Fruit fly (Drosophila melanogaster) whole organism, embryonic: ENCODE results near the gene CG31467.
A peak's percentile ranks its signal among the peaks of the same experiment; 100 is the strongest.

Source experiments
- CG12071 ChIP-seq: fragments of 200-800 bp; sonication (Bioruptor generic); optimal IDR thresholded peaks from 3 replicates; lab custom pipeline; 2018; ENCODE audit warnings: missing biosample characterization, mild to moderate bottlenecking, missing genetic modification characterization
- CG12391 ChIP-seq: fragments of 200-800 bp; sonication (Bioruptor generic); optimal IDR thresholded peaks from 3 replicates; lab custom pipeline; 2018; ENCODE audit warnings: missing biosample characterization, mild to moderate bottlenecking, missing genetic modification characterization, moderate library complexity
- CG13287 ChIP-seq: fragments of 200-800 bp; sonication (Bioruptor generic); IDR thresholded peaks from 2 replicates; pipeline ENCODE4 v1.3.6; 2022; ENCODE audit warnings: missing biosample characterization, missing genetic modification characterization; ENCODE audit not compliant: partially characterized antibody
- CG14014 ChIP-seq: fragments of 200-800 bp; sonication (Bioruptor generic); IDR thresholded peaks from 2 replicates; pipeline ENCODE4 v1.3.6; 2022; ENCODE audit warnings: missing biosample characterization, missing genetic modification characterization
- CG14050 ChIP-seq: fragments of 200-800 bp; sonication (Bioruptor generic); IDR thresholded peaks from 3 replicates; pipeline ENCODE4 v1.3.6; 2022; ENCODE audit warnings: missing biosample characterization, missing genetic modification characterization
- CG16813 ChIP-seq: fragments of 200-800 bp; sonication (Bioruptor generic); IDR thresholded peaks from 3 replicates; pipeline ENCODE4 v1.3.6; 2022; ENCODE audit warnings: missing biosample characterization, missing genetic modification characterization; ENCODE audit not compliant: partially characterized antibody
- CG17186 ChIP-seq: fragments of 200-800 bp; sonication (Bioruptor generic); optimal IDR thresholded peaks from 3 replicates; lab custom pipeline; 2017; ENCODE audit warnings: missing biosample characterization, missing genetic modification reagents, missing genetic modification characterization
- CG17829 ChIP-seq: fragments of 200-800 bp; optimal IDR thresholded peaks from 2 replicates; lab custom pipeline; 2019; ENCODE audit warnings: missing biosample characterization, mild to moderate bottlenecking, missing genetic modification characterization, moderate library complexity
- CG17912 ChIP-seq: fragments of 200-800 bp; sonication (Bioruptor generic); optimal IDR thresholded peaks from 2 replicates; lab custom pipeline; 2018; ENCODE audit warnings: missing biosample characterization, mild to moderate bottlenecking, missing genetic modification characterization
- CG2129 ChIP-seq: fragments of 200-800 bp; sonication (Bioruptor generic); IDR thresholded peaks from 2 replicates; pipeline ENCODE4 v1.3.6; 2022; ENCODE audit warnings: missing biosample characterization, missing genetic modification characterization; ENCODE audit not compliant: partially characterized antibody
- CG30403 ChIP-seq: fragments of 200-800 bp; sonication (Bioruptor generic); optimal IDR thresholded peaks from 3 replicates; lab custom pipeline; 2016; ENCODE audit warnings: missing biosample characterization, missing genetic modification characterization
- CG33557 ChIP-seq: fragments of 200-800 bp; sonication (Bioruptor generic); optimal IDR thresholded peaks from 2 replicates; lab custom pipeline; 2019; ENCODE audit warnings: missing biosample characterization, mild to moderate bottlenecking, missing genetic modification characterization, moderate library complexity
- CG34224 ChIP-seq: fragments of 200-800 bp; sonication (Bioruptor generic); IDR thresholded peaks from 3 replicates; pipeline ENCODE4 v1.3.6; 2022; ENCODE audit warnings: missing biosample characterization, missing genetic modification characterization; ENCODE audit not compliant: partially characterized antibody
- CG34376 ChIP-seq: fragments of 200-800 bp; sonication (Bioruptor generic); optimal IDR thresholded peaks from 2 replicates; lab custom pipeline; 2018; ENCODE audit warnings: missing biosample characterization, mild to moderate bottlenecking, missing genetic modification characterization
- CG34422 ChIP-seq: fragments of 200-800 bp; sonication (Bioruptor generic); IDR thresholded peaks from 3 replicates; pipeline ENCODE4 v1.3.6; 2022; ENCODE audit warnings: missing biosample characterization, missing genetic modification characterization
- CG4360 ChIP-seq: fragments of 200-800 bp; sonication (Bioruptor generic); IDR thresholded peaks from 2 replicates; pipeline ENCODE4 v1.3.6; 2022; ENCODE audit warnings: missing biosample characterization, missing genetic modification characterization
- CG4707 ChIP-seq: fragments of 200-800 bp; sonication (Bioruptor generic); optimal IDR thresholded peaks from 2 replicates; lab custom pipeline; 2018; ENCODE audit warnings: missing biosample characterization, mild to moderate bottlenecking, missing genetic modification characterization, moderate library complexity
- CG5245 ChIP-seq: fragments of 200-800 bp; sonication (Bioruptor generic); optimal IDR thresholded peaks from 3 replicates; lab custom pipeline; 2016; ENCODE audit warnings: missing biosample characterization, missing genetic modification characterization
- CG6689 ChIP-seq: fragments of 200-800 bp; sonication (Bioruptor generic); IDR thresholded peaks from 2 replicates; pipeline ENCODE4 v1.3.6; 2022; ENCODE audit warnings: missing biosample characterization, missing genetic modification characterization
- CG6791 ChIP-seq: fragments of 200-800 bp; sonication (Bioruptor generic); IDR thresholded peaks from 3 replicates; pipeline ENCODE4 v1.3.6; 2022; ENCODE audit warnings: missing biosample characterization, missing genetic modification characterization; ENCODE audit not compliant: partially characterized antibody
- CG7963 ChIP-seq: fragments of 200-800 bp; sonication (Bioruptor generic); IDR thresholded peaks from 3 replicates; pipeline ENCODE4 v1.3.6; 2022; ENCODE audit warnings: missing biosample characterization, missing genetic modification characterization; ENCODE audit not compliant: partially characterized antibody
- Doc3 ChIP-seq: fragments of 200-800 bp; sonication (Bioruptor generic); IDR thresholded peaks from 3 replicates; pipeline ENCODE4 v1.3.6; 2022; ENCODE audit warnings: missing biosample characterization, missing genetic modification characterization; ENCODE audit not compliant: partially characterized antibody
- Dp ChIP-seq: fragments of 200-800 bp; sonication (Bioruptor generic); optimal IDR thresholded peaks from 2 replicates; lab custom pipeline; 2018; ENCODE audit warnings: missing biosample characterization, mild to moderate bottlenecking, missing genetic modification characterization, moderate library complexity
- E2f2 ChIP-seq: fragments of 200-800 bp; sonication (Bioruptor generic); IDR thresholded peaks from 2 replicates; pipeline ENCODE4 v1.3.6; 2022; ENCODE audit warnings: missing biosample characterization, missing genetic modification characterization
- Eip74EF ChIP-seq, 2 experiments: fragments of 200-800 bp in 1 of 2; fragments of >200 bp in 1 of 2; sonication (Bioruptor generic) in 1 of 2; optimal IDR thresholded peaks; 2 replicates each; lab custom pipeline; 2017 to 2019; ENCODE audit warnings: missing biosample characterization in 2 of 2, missing genetic modification characterization in 2 of 2, mild to moderate bottlenecking in 1 of 2, moderate library complexity in 1 of 2
- Myb ChIP-seq: fragments of 200-800 bp; sonication (Bioruptor generic); optimal IDR thresholded peaks from 2 replicates; lab custom pipeline; 2016; ENCODE audit warnings: missing biosample characterization, missing genetic modification characterization
- Pdp1 ChIP-seq, 2 experiments: fragments of 200-800 bp; sonication (Bioruptor generic); optimal IDR thresholded peaks; 3 replicates each; lab custom pipeline; 2016; ENCODE audit warnings: missing biosample characterization in 2 of 2, missing genetic modification characterization in 2 of 2, mild to moderate bottlenecking in 1 of 2, moderate library complexity in 1 of 2
- Scr ChIP-seq: fragments of 200-800 bp; sonication (Bioruptor generic); IDR thresholded peaks from 2 replicates; pipeline ENCODE4 v1.3.6; 2022; ENCODE audit warnings: missing biosample characterization, missing genetic modification characterization; ENCODE audit not compliant: partially characterized antibody
- Sry-δ ChIP-seq: fragments of 200-800 bp; sonication (Bioruptor generic); optimal IDR thresholded peaks from 2 replicates; lab custom pipeline; 2016; ENCODE audit warnings: missing biosample characterization, missing genetic modification characterization
- amos ChIP-seq: fragments of 200-800 bp; sonication (Bioruptor generic); IDR thresholded peaks from 2 replicates; pipeline ENCODE4 v1.3.6; 2022; ENCODE audit warnings: missing biosample characterization, missing genetic modification characterization; ENCODE audit not compliant: partially characterized antibody
- ato ChIP-seq: fragments of 200-800 bp; sonication (Bioruptor generic); IDR thresholded peaks from 2 replicates; pipeline ENCODE4 v1.3.6; 2022; ENCODE audit warnings: missing biosample characterization, missing genetic modification characterization; ENCODE audit not compliant: partially characterized antibody
- chinmo ChIP-seq: fragments of 200-800 bp; sonication (Bioruptor generic); IDR thresholded peaks from 4 replicates; pipeline ENCODE4 v1.3.6; 2022; ENCODE audit warnings: missing biosample characterization, missing genetic modification characterization; ENCODE audit not compliant: partially characterized antibody
- crp ChIP-seq, 2 experiments: fragments of 200-800 bp; sonication (Bioruptor generic); optimal IDR thresholded peaks; 2 replicates in 1 of 2; 3 replicates in 1 of 2; lab custom pipeline; 2017; ENCODE audit warnings: missing biosample characterization in 2 of 2, missing genetic modification characterization in 2 of 2, mild to moderate bottlenecking in 1 of 2, moderate library complexity in 1 of 2
- esg ChIP-seq: fragments of 200-800 bp; sonication (Bioruptor generic); conservative IDR thresholded peaks from 2 replicates; pipeline ENCODE4 v1.3.6; 2022; ENCODE audit warnings: missing biosample characterization, missing genetic modification characterization
- gfzf ChIP-seq: fragments of 200-800 bp; sonication (Bioruptor generic); optimal IDR thresholded peaks from 2 replicates; lab custom pipeline; 2016; ENCODE audit warnings: missing biosample characterization, mild to moderate bottlenecking, missing genetic modification characterization, moderate library complexity
- grau ChIP-seq: fragments of 200-800 bp; optimal IDR thresholded peaks from 3 replicates; lab custom pipeline; 2019; ENCODE audit warnings: missing biosample characterization, mild to moderate bottlenecking, missing genetic modification characterization, moderate library complexity
- hbn ChIP-seq: fragments of 200-800 bp; sonication (Bioruptor generic); IDR thresholded peaks from 2 replicates; pipeline ENCODE4 v1.3.6; 2022; ENCODE audit warnings: missing biosample characterization, missing genetic modification characterization; ENCODE audit not compliant: partially characterized antibody
- lbe ChIP-seq: fragments of 200-800 bp; sonication (Bioruptor generic); optimal IDR thresholded peaks from 2 replicates; lab custom pipeline; 2016; ENCODE audit warnings: missing biosample characterization, mild to moderate bottlenecking, missing genetic modification characterization
- mld ChIP-seq: fragments of 200-800 bp; sonication (Bioruptor generic); IDR thresholded peaks from 3 replicates; pipeline ENCODE4 v1.3.6; 2022; ENCODE audit warnings: missing biosample characterization, missing genetic modification characterization; ENCODE audit not compliant: partially characterized antibody
- nerfin-2 ChIP-seq: fragments of 200-800 bp; sonication (Bioruptor generic); IDR thresholded peaks from 2 replicates; pipeline ENCODE4 v1.3.6; 2022; ENCODE audit warnings: missing biosample characterization, missing genetic modification characterization; ENCODE audit not compliant: partially characterized antibody
- phol ChIP-seq: fragments of 200-800 bp; sonication (Bioruptor generic); optimal IDR thresholded peaks from 3 replicates; lab custom pipeline; 2018; ENCODE audit warnings: missing biosample characterization, mild to moderate bottlenecking, missing genetic modification characterization, moderate library complexity
- prd ChIP-seq, 3 experiments: fragments of >200 bp in 2 of 3; fragments of 200-800 bp in 1 of 3; sonication (Bioruptor generic) in 1 of 3; optimal IDR thresholded peaks in 2 of 3; IDR thresholded peaks in 1 of 3; 2 replicates in 2 of 3; 3 replicates in 1 of 3; pipeline versions ENCODE4 v1.3.6 to Lab custom; 2017 to 2022; ENCODE audit warnings: missing biosample characterization in 1 of 3, missing genetic modification characterization in 1 of 3
- sens ChIP-seq: fragments of 200-800 bp; sonication (Bioruptor generic); peaks from one replicate; lab custom pipeline; 2016; ENCODE audit warnings: missing biosample characterization, missing genetic modification characterization
- stwl ChIP-seq: fragments of 200-800 bp; sonication (Bioruptor generic); optimal IDR thresholded peaks from 3 replicates; lab custom pipeline; 2018; ENCODE audit warnings: missing biosample characterization, mild to moderate bottlenecking, missing genetic modification characterization, moderate library complexity
- tna ChIP-seq: fragments of 200-800 bp; sonication (Bioruptor generic); IDR thresholded peaks from 2 replicates; pipeline ENCODE4 v1.3.6; 2022; ENCODE audit warnings: missing biosample characterization, missing genetic modification characterization; ENCODE audit not compliant: partially characterized antibody
- zen2 ChIP-seq: fragments of 200-800 bp; sonication (Bioruptor generic); IDR thresholded peaks from 3 replicates; pipeline ENCODE4 v1.3.6; 2022; ENCODE audit warnings: missing biosample characterization, missing genetic modification characterization; ENCODE audit not compliant: partially characterized antibody
- zfh2 ChIP-seq: fragments of 200-800 bp; sonication (Bioruptor generic); optimal IDR thresholded peaks from 2 replicates; lab custom pipeline; 2016; ENCODE audit warnings: missing biosample characterization, missing genetic modification characterization

Gene CG31467

DNA sequence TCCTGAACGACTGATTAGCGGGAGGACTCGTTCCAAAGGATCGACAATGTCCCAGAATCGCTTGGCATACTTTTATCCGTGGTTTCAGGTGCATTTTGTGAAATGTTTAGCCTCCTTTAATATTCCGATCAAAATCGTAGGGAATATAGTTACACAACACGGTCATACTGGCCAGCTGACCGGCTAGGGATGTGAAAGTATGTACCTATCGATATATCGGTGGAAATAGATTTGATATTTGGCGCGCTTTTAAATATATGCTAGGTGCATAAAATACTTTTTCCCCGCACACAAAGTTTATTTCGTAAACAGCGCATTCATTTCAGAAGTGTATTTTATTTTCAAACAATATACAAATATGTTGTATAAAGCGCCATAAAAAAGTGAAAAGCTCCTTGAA is 1.5 kb upstream of the CG31467 start, which contains the start of gene CG31278 (continued):
- TF ChIP-seq CG4707 (GFP tag; lab: Kevin White, UChicago) (no peak), zen2 (GFP tag; lab: Robert Waterston, UW) (peak; percentile 75; the same call in 2 of the 3 replicates), CG5245 (GFP tag; lab: Kevin White, UChicago) (no peak), Doc3 (GFP tag; lab: Robert Waterston, UW) (peak; percentile 71), CG30403 (GFP tag; lab: Kevin White, UChicago) (no peak), grau (tag; lab: Kevin White, UChicago) (no peak), CG12071 (GFP tag; lab: Kevin White, UChicago) (no peak), CG6791 (peak; percentile 83), chinmo (0 out of 4 replicates have a peak, but pooled peaks have one; percentile 84), CG4360 (GFP tag; lab: Robert Waterston, UW) (no peak), E2f2 (GFP tag; lab: Robert Waterston, UW) (peak; percentile 97), lbe (GFP tag; lab: Kevin White, UChicago) (no peak), Myb (GFP tag; lab: Kevin White, UChicago) (no peak), CG34422 (GFP tag; lab: Robert Waterston, UW) (peak; percentile 33; the same call in 1 of the 3 replicates), prd (optimal IDR thresholded peaks at IDR 0.05; lab: Kevin White, UChicago) (no peak), prd (GFP tag; IDR thresholded peaks at IDR 0.05; lab: Robert Waterston, UW) (no peak), hbn (peak; percentile 74), Pdp1 (GFP tag; optimal IDR thresholded peaks at IDR 0.05; lab: Kevin White, UChicago) (peak in 1 of 2 experiments; percentile 91), nerfin-2 (GFP tag; lab: Robert Waterston, UW) (peak; percentile 39; the same call in 1 of the 2 replicates), Eip74EF (GFP tag; optimal IDR thresholded peaks at IDR 0.05; lab: Kevin White, UChicago) (no peak), ato (peak; percentile 77), CG7963 (GFP tag; lab: Robert Waterston, UW) (peak; percentile 80), CG13287 (GFP tag; lab: Robert Waterston, UW) (peak; percentile 85), CG34224 (GFP tag; lab: Robert Waterston, UW) (peak; percentile 81), CG34376 (GFP tag; lab: Kevin White, UChicago) (no peak), CG33557 (no peak), CG17912 (GFP tag; lab: Kevin White, UChicago) (no peak), esg (no peak), sens (GFP tag; lab: Kevin White, UChicago) (peak; percentile 58), crp (GFP tag; optimal IDR thresholded peaks at IDR 0.05; lab: Kevin White, UChicago) (peak; percentile 31 to 89), mld (GFP tag; lab: Robert Waterston, UW) (0 out of 3 replicates have a peak, but pooled peaks have one; percentile 53), phol (tag; lab: Kevin White, UChicago) (no peak), Dp (GFP tag; lab: Kevin White, UChicago) (peak; percentile 91), CG6689 (no peak), CG14050 (GFP tag; lab: Robert Waterston, UW) (no peak), gfzf (peak; percentile 67), tna (GFP tag; lab: Robert Waterston, UW) (no peak), CG17186 (GFP tag; lab: Kevin White, UChicago) (no peak), CG2129 (peak; percentile 64), zfh2 (GFP tag; lab: Kevin White, UChicago) (no peak), CG17829 (no peak), amos (GFP tag; lab: Robert Waterston, UW) (peak; percentile 84), Sry-δ (GFP tag; lab: Kevin White, UChicago) (peak; percentile 92), Scr (peak; percentile 83), stwl (tag; lab: Kevin White, UChicago) (peak; percentile 83), CG12391 (no peak), CG16813 (GFP tag; lab: Robert Waterston, UW) (peak; percentile 74), CG14014 (GFP tag; lab: Robert Waterston, UW) (no peak)
